Fruit fly (Drosophila melanogaster): ENCODE measurements around the gene simj.

- no peak for TF ChIP-seq CG8478 (optimal IDR thresholded peaks at IDR 0.05)
- TF ChIP-seq CTCF (optimal IDR thresholded peaks at IDR 0.05) = no peak
Observed at dm6 chr3L:10711352-10711751, 46.8 kb downstream of the simj start.
